Worm (Caenorhabditis elegans) whole organism, L1 larva: Measurements from ENCODE around the gene F40F8.1.

Source experiments
- C16A3.4 ChIP-seq: fragments of 150-350 bp; optimal IDR thresholded peaks from 2 replicates; lab custom pipeline; 2014; ENCODE audit warnings: missing biosample characterization, missing genetic modification characterization
- F16B12.6 ChIP-seq: fragments of 150-350 bp; optimal IDR thresholded peaks from 2 replicates; lab custom pipeline; 2014; ENCODE audit warnings: missing biosample characterization, missing genetic modification characterization
- Y116A8C.19 ChIP-seq: sonication (generic microtip); optimal IDR thresholded peaks from 2 replicates; lab custom pipeline; 2016; ENCODE audit warnings: missing compliant biosample characterization, missing genetic modification characterization, borderline replicate concordance
- aha-1 ChIP-seq: fragments of 150-350 bp; optimal IDR thresholded peaks from 2 replicates; lab custom pipeline; 2014; ENCODE audit warnings: missing biosample characterization, missing genetic modification characterization
- alr-1 ChIP-seq: fragments of 200-800 bp; sonication (Bioruptor generic); optimal IDR thresholded peaks from 2 replicates; lab custom pipeline; 2018; ENCODE audit warnings: borderline replicate concordance, mild to moderate bottlenecking, missing genetic modification characterization, missing compliant biosample characterization
- ceh-8 ChIP-seq: fragments of 200-800 bp; sonication (Bioruptor generic); optimal IDR thresholded peaks from 2 replicates; lab custom pipeline; 2018; ENCODE audit warnings: mild to moderate bottlenecking, missing genetic modification characterization, moderate library complexity, missing compliant biosample characterization
- ceh-82 ChIP-seq, 3 experiments: fragments of 150-350 bp in 1 of 3; sonication (generic microtip) in 2 of 3; optimal IDR thresholded peaks; 2 replicates each; lab custom pipeline; 2014 to 2017; ENCODE audit warnings: missing biosample characterization in 3 of 3, missing genetic modification characterization in 3 of 3
- ceh-88 ChIP-seq: fragments of 200-800 bp; sonication (Bioruptor generic); IDR thresholded peaks from 2 replicates; pipeline ENCODE4 v1.3.6; 2022; ENCODE audit warnings: missing genetic modification characterization, missing compliant biosample characterization
- ces-1 ChIP-seq: fragments of 150-350 bp; optimal IDR thresholded peaks from 2 replicates; lab custom pipeline; 2014; ENCODE audit warnings: missing biosample characterization, missing genetic modification reagents, missing genetic modification characterization
- dpl-1 ChIP-seq, 3 experiments: fragments of 150-350 bp in 2 of 3; sonication (generic microtip) in 1 of 3; optimal IDR thresholded peaks; 2 replicates each; lab custom pipeline; 2014 to 2017; ENCODE audit warnings: missing biosample characterization in 3 of 3, missing genetic modification characterization in 3 of 3, missing genetic modification reagents in 3 of 3
- efl-1 ChIP-seq, 4 experiments: fragments of 150-350 bp; optimal IDR thresholded peaks in 3 of 4; peaks in 1 of 4; 1 replicate in 1 of 4; 2 replicates in 3 of 4; lab custom pipeline; 2014; ENCODE audit warnings: missing biosample characterization in 2 of 4, missing genetic modification characterization in 2 of 4, missing genetic modification reagents in 2 of 4
- efl-3 ChIP-seq: fragments of 200-800 bp; sonication (Bioruptor generic); optimal IDR thresholded peaks from 2 replicates; lab custom pipeline; 2018; ENCODE audit warnings: mild to moderate bottlenecking, missing genetic modification characterization, missing compliant biosample characterization
- egl-13 ChIP-seq: sonication (generic microtip); optimal IDR thresholded peaks from 2 replicates; lab custom pipeline; 2016; ENCODE audit warnings: missing genotype, missing genetic modification reagents, missing genetic modification characterization, missing compliant biosample characterization
- egl-27 ChIP-seq, 2 experiments: fragments of 150-350 bp in 1 of 2; sonication (generic microtip); optimal IDR thresholded peaks; 3 replicates each; lab custom pipeline; 2017 to 2018; ENCODE audit warnings: missing biosample characterization in 2 of 2, missing genetic modification characterization in 2 of 2, missing genetic modification reagents in 2 of 2
- elt-3 ChIP-seq, 6 experiments: fragments of 150-350 bp in 1 of 6; sonication (generic microtip); optimal IDR thresholded peaks; 2 replicates each; lab custom pipeline; 2017 to 2018; ENCODE audit warnings: missing biosample characterization in 6 of 6, missing genetic modification characterization in 6 of 6, inconsistent platforms in 1 of 6
- fkh-10 ChIP-seq: sonication (generic microtip); optimal IDR thresholded peaks from 2 replicates; lab custom pipeline; 2017; ENCODE audit warnings: missing biosample characterization, missing genetic modification reagents, missing genetic modification characterization
- fkh-4 ChIP-seq: sonication (generic microtip); optimal IDR thresholded peaks from 2 replicates; lab custom pipeline; 2016; ENCODE audit warnings: missing compliant biosample characterization, missing genetic modification characterization, borderline replicate concordance
- fkh-8 ChIP-seq: sonication (generic microtip); optimal IDR thresholded peaks from 2 replicates; lab custom pipeline; 2016; ENCODE audit warnings: mild to moderate bottlenecking, missing genetic modification characterization, missing compliant biosample characterization
- grh-1 ChIP-seq: fragments of 200-800 bp; sonication (Bioruptor generic); IDR thresholded peaks from 2 replicates; pipeline ENCODE4 v1.3.6; 2022; ENCODE audit warnings: missing genetic modification reagents, missing genetic modification characterization, missing compliant biosample characterization
- hlh-17 ChIP-seq: fragments of 200-800 bp; sonication (Bioruptor generic); optimal IDR thresholded peaks from 2 replicates; lab custom pipeline; 2018; ENCODE audit warnings: missing genetic modification characterization, mild to moderate bottlenecking, missing compliant biosample characterization, moderate library complexity, borderline replicate concordance
- hlh-4 ChIP-seq: sonication (generic microtip); optimal IDR thresholded peaks from 2 replicates; lab custom pipeline; 2016; ENCODE audit warnings: mild to moderate bottlenecking, missing genetic modification characterization, missing compliant biosample characterization
- hpl-2 ChIP-seq: fragments of 150-350 bp; optimal IDR thresholded peaks from 2 replicates; lab custom pipeline; 2014; ENCODE audit warnings: missing biosample characterization, missing genetic modification reagents, missing genetic modification characterization
- isw-1 ChIP-seq: fragments of 200-800 bp; sonication (Bioruptor generic); IDR thresholded peaks from 2 replicates; pipeline ENCODE4 v1.3.6; 2022; ENCODE audit warnings: missing genetic modification characterization, missing compliant biosample characterization
- jun-1 ChIP-seq: fragments of 150-350 bp; optimal IDR thresholded peaks from 2 replicates; lab custom pipeline; 2014; ENCODE audit warnings: missing biosample characterization, missing genetic modification reagents, missing genetic modification characterization
- lin-14 ChIP-seq: fragments of 200-800 bp; sonication (Bioruptor generic); optimal IDR thresholded peaks from 2 replicates; lab custom pipeline; 2018; ENCODE audit warnings: mild to moderate bottlenecking, missing genetic modification characterization, moderate library complexity, missing compliant biosample characterization
- lin-15B ChIP-seq: fragments of 150-350 bp; sonication (generic microtip); optimal IDR thresholded peaks from 3 replicates; lab custom pipeline; 2014; ENCODE audit warnings: missing biosample characterization, missing genetic modification characterization
- lin-35 ChIP-seq, 2 experiments: fragments of 150-350 bp; optimal IDR thresholded peaks; 2 replicates each; lab custom pipeline; 2014; ENCODE audit warnings: missing biosample characterization in 2 of 2, missing genetic modification characterization in 2 of 2, missing genetic modification reagents in 2 of 2
- lin-39 ChIP-seq: fragments of 150-350 bp; optimal IDR thresholded peaks from 2 replicates; lab custom pipeline; 2014; ENCODE audit warnings: missing biosample characterization, missing genetic modification reagents, missing genetic modification characterization
- lir-3 ChIP-seq: sonication (generic microtip); optimal IDR thresholded peaks from 2 replicates; lab custom pipeline; 2016; ENCODE audit warnings: mild to moderate bottlenecking, missing genetic modification characterization, moderate library complexity, missing compliant biosample characterization; ENCODE audit not compliant: poor library complexity
- lsy-2 ChIP-seq, 2 experiments: fragments of 150-350 bp; optimal IDR thresholded peaks; 2 replicates each; lab custom pipeline; 2014; ENCODE audit warnings: missing biosample characterization in 2 of 2, missing genetic modification characterization in 2 of 2
- mdl-1 ChIP-seq, 2 experiments: fragments of 150-350 bp; optimal IDR thresholded peaks; 2 replicates each; lab custom pipeline; 2014 to 2017; ENCODE audit warnings: missing biosample characterization in 2 of 2, missing genetic modification characterization in 2 of 2, inconsistent platforms in 1 of 2
- mef-2 ChIP-seq: fragments of 150-350 bp; optimal IDR thresholded peaks from 2 replicates; lab custom pipeline; 2014; ENCODE audit warnings: missing biosample characterization, missing genetic modification characterization
- nhr-11 ChIP-seq: fragments of 150-350 bp; optimal IDR thresholded peaks from 2 replicates; lab custom pipeline; 2014; ENCODE audit warnings: missing biosample characterization, missing genetic modification characterization
- nhr-12 ChIP-seq: sonication (generic microtip); optimal IDR thresholded peaks from 2 replicates; lab custom pipeline; 2017; ENCODE audit warnings: missing biosample characterization, missing genetic modification characterization
- nhr-19 ChIP-seq: fragments of 200-800 bp; sonication (Bioruptor generic); conservative IDR thresholded peaks from 2 replicates; pipeline ENCODE4 v1.3.6; 2022; ENCODE audit warnings: missing genetic modification characterization, missing compliant biosample characterization
- nhr-47 ChIP-seq: sonication (generic microtip); optimal IDR thresholded peaks from 2 replicates; lab custom pipeline; 2016; ENCODE audit warnings: mild to moderate bottlenecking, missing genetic modification characterization, moderate library complexity, missing compliant biosample characterization
- nhr-71 ChIP-seq: sonication (generic microtip); optimal IDR thresholded peaks from 2 replicates; lab custom pipeline; 2016; ENCODE audit warnings: mild to moderate bottlenecking, missing genetic modification characterization, moderate library complexity, missing compliant biosample characterization
- nhr-77 ChIP-seq: fragments of 150-350 bp; optimal IDR thresholded peaks from 2 replicates; lab custom pipeline; 2014; ENCODE audit warnings: missing biosample characterization, missing genetic modification characterization
- nhr-84 ChIP-seq: sonication (generic microtip); optimal IDR thresholded peaks from 2 replicates; lab custom pipeline; 2017; ENCODE audit warnings: missing biosample characterization, missing genetic modification characterization
- nhr-85 ChIP-seq: sonication (generic microtip); peaks from one replicate; lab custom pipeline; 2016; ENCODE audit warnings: missing genetic modification characterization, inconsistent platforms, missing compliant biosample characterization
- pag-3 ChIP-seq: sonication (generic microtip); optimal IDR thresholded peaks from 2 replicates; lab custom pipeline; 2017; ENCODE audit warnings: missing genetic modification characterization, mild to moderate bottlenecking, missing compliant biosample characterization, antibody characterized with exemption, borderline replicate concordance; ENCODE audit not compliant: insufficient read depth
- pqm-1 ChIP-seq: sonication (generic microtip); optimal IDR thresholded peaks from 3 replicates; lab custom pipeline; 2017; ENCODE audit warnings: missing biosample characterization, missing genetic modification characterization
- skn-1 ChIP-seq: fragments of 150-350 bp; optimal IDR thresholded peaks from 2 replicates; lab custom pipeline; 2014; ENCODE audit warnings: missing biosample characterization, missing genetic modification characterization
- snu-23 ChIP-seq: sonication (generic microtip); optimal IDR thresholded peaks from 2 replicates; lab custom pipeline; 2016; ENCODE audit warnings: missing genetic modification characterization, missing compliant biosample characterization
- sptf-1 ChIP-seq: fragments of 150-350 bp; optimal IDR thresholded peaks from 2 replicates; lab custom pipeline; 2014; ENCODE audit warnings: missing biosample characterization, missing genetic modification characterization
- tbx-2 ChIP-seq: sonication (generic microtip); optimal IDR thresholded peaks from 2 replicates; lab custom pipeline; 2016; ENCODE audit warnings: missing genetic modification characterization, missing compliant biosample characterization
- tlp-1 ChIP-seq: fragments of 150-350 bp; optimal IDR thresholded peaks from 2 replicates; lab custom pipeline; 2014; ENCODE audit warnings: missing biosample characterization, missing genetic modification characterization
- unc-62 ChIP-seq: fragments of 150-350 bp; optimal IDR thresholded peaks from 2 replicates; lab custom pipeline; 2014; ENCODE audit warnings: missing biosample characterization, missing genetic modification reagents, missing genetic modification characterization
- unc-86 ChIP-seq: sonication (generic microtip); optimal IDR thresholded peaks from 2 replicates; lab custom pipeline; 2016; ENCODE audit warnings: missing genetic modification characterization, missing compliant biosample characterization
- unc-98 ChIP-seq: fragments of 200-800 bp; sonication (Bioruptor generic); IDR thresholded peaks from 2 replicates; pipeline ENCODE4 v1.3.6; 2022; ENCODE audit warnings: missing genetic modification characterization, missing compliant biosample characterization
- ztf-11 ChIP-seq, 2 experiments: sonication (generic microtip); optimal IDR thresholded peaks; 2 replicates each; lab custom pipeline; 2016 to 2017; ENCODE audit warnings: missing genetic modification characterization in 2 of 2, missing biosample characterization in 1 of 2, missing compliant biosample characterization in 1 of 2

F40F8.1 gene

DNA sequence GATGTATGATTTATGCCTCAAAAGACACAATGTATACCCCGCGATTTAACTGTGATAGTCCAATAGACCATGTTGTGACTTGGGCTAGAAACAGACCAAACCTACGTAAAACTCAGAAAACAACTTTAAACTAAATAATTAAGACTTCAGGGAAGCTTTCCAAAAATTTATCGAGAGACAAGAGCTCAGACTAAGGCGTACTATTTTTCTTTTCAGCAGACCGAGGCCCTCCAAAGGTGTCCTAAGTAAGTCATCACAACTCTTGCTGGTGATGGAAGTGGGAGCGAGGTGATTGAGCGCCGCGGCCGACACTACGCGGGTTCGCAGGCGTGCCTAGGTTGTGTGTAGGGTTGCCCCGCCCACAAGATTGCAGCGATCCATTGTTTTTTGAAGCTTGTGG lies 39.6 kb downstream of the F40F8.1 start (continued):
- TF ChIP-seq jun-1 (peak; percentile 7), efl-1 (optimal IDR thresholded peaks at IDR 0.05; lab: Kevin White, UChicago) (peak; percentile 29 to 68), efl-1 (GFP tag; optimal IDR thresholded peaks at IDR 0.05 in 1 of 2; lab: Kevin White, UChicago) (peak; percentile 10 to 96), F16B12.6 (no peak), lin-15B (tag; lab: Kevin White, UChicago) (no peak), hpl-2 (GFP tag; lab: Kevin White, UChicago) (no peak), elt-3 (tag; optimal IDR thresholded peaks at IDR 0.05; lab: Kevin White, UChicago) (peak in 1 of 6 experiments; percentile 42), C16A3.4 (peak; percentile 26), unc-98 (GFP tag; lab: Robert Waterston, UW) (peak; percentile 47; the same call in 1 of the 2 replicates), lin-39 (tag; lab: Kevin White, UChicago) (peak; percentile 40), mef-2 (tag; lab: Kevin White, UChicago) (no peak), fkh-10 (GFP tag; lab: Kevin White, UChicago) (no peak), grh-1 (GFP tag; lab: Robert Waterston, UW) (peak; percentile 77), efl-3 (GFP tag; lab: Kevin White, UChicago) (no peak), unc-62 (GFP tag; lab: Kevin White, UChicago) (no peak), isw-1 (no peak), unc-86 (tag; lab: Kevin White, UChicago) (peak; percentile 55), nhr-71 (peak; percentile 91), egl-27 (tag; optimal IDR thresholded peaks at IDR 0.05; lab: Kevin White, UChicago) (peak in 1 of 2 experiments; percentile 9), nhr-85 (peak; percentile 95), fkh-4 (tag; lab: Kevin White, UChicago) (no peak), ceh-8 (GFP tag; lab: Kevin White, UChicago) (no peak), egl-13 (peak; percentile 50), lsy-2 (tag; optimal IDR thresholded peaks at IDR 0.05; lab: Kevin White, UChicago) (peak; percentile 31 to 67), fkh-8 (tag; lab: Kevin White, UChicago) (peak; percentile 14), nhr-11 (tag; lab: Kevin White, UChicago) (no peak), pqm-1 (tag; lab: Kevin White, UChicago) (no peak), lin-14 (peak; percentile 70), lir-3 (tag; lab: Kevin White, UChicago) (no peak), hlh-17 (no peak), pag-3 (tag; lab: Kevin White, UChicago) (no peak), sptf-1 (tag; lab: Kevin White, UChicago) (no peak), snu-23 (peak; percentile 84), nhr-47 (peak; percentile 89), nhr-77 (tag; lab: Kevin White, UChicago) (peak; percentile 59), nhr-19 (GFP tag; lab: Robert Waterston, UW) (peak; percentile 89), Y116A8C.19 (tag; lab: Kevin White, UChicago) (no peak), ces-1 (no peak), tbx-2 (tag; lab: Kevin White, UChicago) (peak; percentile 60), ztf-11 (tag; optimal IDR thresholded peaks at IDR 0.05; lab: Kevin White, UChicago) (peak in 1 of 2 experiments; percentile 50), ceh-88 (GFP tag; lab: Robert Waterston, UW) (peak; percentile 42), skn-1 (tag; lab: Kevin White, UChicago) (peak; percentile 16), hlh-4 (tag; lab: Kevin White, UChicago) (no peak), ceh-82 (tag; optimal IDR thresholded peaks at IDR 0.05; lab: Kevin White, UChicago) (peak; percentile 34 to 69 (median 54)), mdl-1 (tag; optimal IDR thresholded peaks at IDR 0.05; lab: Kevin White, UChicago) (peak in 1 of 2 experiments; percentile 8), tlp-1 (tag; lab: Kevin White, UChicago) (no peak), dpl-1 (GFP tag; optimal IDR thresholded peaks at IDR 0.05; lab: Kevin White, UChicago) (peak; percentile 22 to 38 (median 31)), aha-1 (tag; lab: Kevin White, UChicago) (no peak), lin-35 (GFP tag; optimal IDR thresholded peaks at IDR 0.05; lab: Kevin White, UChicago) (peak; percentile 34 to 59), alr-1 (tag; lab: Kevin White, UChicago) (no peak), nhr-12 (no peak), nhr-84 (tag; lab: Kevin White, UChicago) (no peak)
